Worm (Caenorhabditis elegans): ENCODE data around the gene dpy-8.

dpy-8 gene

DNA sequence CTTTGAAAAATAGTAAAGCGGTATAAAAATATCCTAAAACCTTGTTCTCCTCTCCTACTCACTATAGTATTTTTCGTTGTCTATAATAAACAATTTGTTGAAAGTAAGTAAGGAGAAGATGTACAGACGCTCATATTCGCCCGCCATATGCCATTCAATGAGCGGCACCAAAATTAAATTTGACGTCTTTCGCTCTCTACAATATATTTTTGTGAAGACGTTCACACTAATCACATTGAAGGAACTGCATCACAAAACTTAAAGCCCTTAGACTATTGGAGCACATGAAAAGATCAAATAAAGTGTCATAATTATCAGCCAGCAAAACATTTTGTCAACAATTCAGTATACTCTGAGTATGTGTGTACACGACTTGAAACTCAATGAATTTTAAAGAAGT, 18.5 kb downstream of the dpy-8 start:
- TF ChIP-seq akir-1 (GFP tag; optimal IDR thresholded peaks at IDR 0.05) (no peak), hlh-26 (GFP tag; conservative IDR thresholded peaks at IDR 0.05) (no peak), pha-4 (tag; optimal IDR thresholded peaks at IDR 0.05) (no peak), F33H1.4 (GFP tag; IDR thresholded peaks at IDR 0.05) (no peak), tlf-1 (GFP tag; optimal IDR thresholded peaks at IDR 0.05) (no peak), nfya-2 (GFP tag; IDR thresholded peaks at IDR 0.05) (no peak), rec-8 (tag; optimal IDR thresholded peaks at IDR 0.05) (no peak), attf-3 (GFP tag; conservative IDR thresholded peaks at IDR 0.05) (no peak)

DNA sequence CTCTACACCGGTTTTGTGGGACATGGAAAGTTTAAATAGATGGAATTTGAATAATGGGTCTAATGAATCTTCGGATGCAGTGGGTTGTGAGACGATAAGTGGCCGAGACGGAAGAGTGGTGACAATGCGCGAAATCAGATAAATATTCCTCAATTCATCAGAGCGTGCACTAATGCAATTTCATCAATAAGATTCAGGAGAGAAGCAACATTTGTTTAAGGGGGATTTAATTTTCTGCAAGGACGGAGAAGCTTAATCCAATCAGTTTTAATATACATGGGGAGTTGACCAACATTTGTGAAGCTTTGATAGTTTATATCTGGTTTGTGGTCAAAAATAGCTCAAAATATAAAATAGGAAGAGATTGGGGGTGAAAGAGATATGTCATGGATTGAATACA, 20.8 kb downstream of the dpy-8 start:
- no peak for TF ChIP-seq B0261.1 (tag; optimal IDR thresholded peaks at IDR 0.05)
- TF ChIP-seq Y53G8AR.9 (GFP tag; conservative IDR thresholded peaks at IDR 0.05) = no peak
- no peak for TF ChIP-seq lsy-27 (tag; optimal IDR thresholded peaks at IDR 0.05; ENCODE audit: borderline replicate concordance, insufficient read depth)
- TF ChIP-seq dpff-1 (tag; optimal IDR thresholded peaks at IDR 0.05) = no peak
- TF ChIP-seq akir-1 (GFP tag; optimal IDR thresholded peaks at IDR 0.05) = no peak
- TF ChIP-seq ceh-27 (GFP tag; optimal IDR thresholded peaks at IDR 0.05) = no peak
- no peak for TF ChIP-seq mes-4 (tag; optimal IDR thresholded peaks at IDR 0.05)
- TF ChIP-seq lin-26 (GFP tag; IDR thresholded peaks at IDR 0.05) = no peak
- no peak for TF ChIP-seq madf-6 (GFP tag; IDR thresholded peaks at IDR 0.05)
- TF ChIP-seq efl-1 (GFP tag; optimal IDR thresholded peaks at IDR 0.05) = no peak
- TF ChIP-seq lir-1 (GFP tag; conservative IDR thresholded peaks at IDR 0.05) = no peak
- no peak for TF ChIP-seq ceh-100 (GFP tag; IDR thresholded peaks at IDR 0.05)
- TF ChIP-seq ztf-26 (tag; optimal IDR thresholded peaks at IDR 0.05) = no peak

DNA sequence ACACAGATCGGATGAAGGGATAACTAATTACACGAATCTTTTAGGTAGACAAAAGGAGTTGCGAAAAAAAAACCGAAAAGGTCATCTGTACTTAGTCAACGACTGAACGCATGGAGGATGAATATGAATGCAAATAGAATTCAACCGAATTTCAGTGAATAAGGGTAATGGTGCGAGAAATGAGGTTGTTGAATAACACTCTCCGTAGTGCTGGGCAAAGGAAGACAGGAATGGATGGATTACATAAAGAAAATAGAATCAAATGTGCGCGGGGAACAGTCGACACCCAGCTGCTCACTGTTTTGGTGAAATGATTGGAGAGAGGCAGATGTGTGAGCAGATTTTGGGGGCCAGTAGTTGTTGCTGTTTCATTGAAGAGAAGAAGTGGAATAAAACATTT, 26.0 kb downstream of the dpy-8 start:
- no peak for TF ChIP-seq lag-1 (GFP tag; IDR thresholded peaks at IDR 0.05)
- TF ChIP-seq gei-17 (GFP tag; optimal IDR thresholded peaks at IDR 0.05) = no peak
- TF ChIP-seq rpc-1 (optimal IDR thresholded peaks at IDR 0.05) = no peak
- TF ChIP-seq rpc-1 (tag; optimal IDR thresholded peaks at IDR 0.05) = no peak
- TF ChIP-seq mel-28 (tag; optimal IDR thresholded peaks at IDR 0.05; ENCODE audit: borderline replicate concordance) = no peak
- no peak for TF ChIP-seq let-526 (GFP tag; IDR thresholded peaks at IDR 0.05)

DNA sequence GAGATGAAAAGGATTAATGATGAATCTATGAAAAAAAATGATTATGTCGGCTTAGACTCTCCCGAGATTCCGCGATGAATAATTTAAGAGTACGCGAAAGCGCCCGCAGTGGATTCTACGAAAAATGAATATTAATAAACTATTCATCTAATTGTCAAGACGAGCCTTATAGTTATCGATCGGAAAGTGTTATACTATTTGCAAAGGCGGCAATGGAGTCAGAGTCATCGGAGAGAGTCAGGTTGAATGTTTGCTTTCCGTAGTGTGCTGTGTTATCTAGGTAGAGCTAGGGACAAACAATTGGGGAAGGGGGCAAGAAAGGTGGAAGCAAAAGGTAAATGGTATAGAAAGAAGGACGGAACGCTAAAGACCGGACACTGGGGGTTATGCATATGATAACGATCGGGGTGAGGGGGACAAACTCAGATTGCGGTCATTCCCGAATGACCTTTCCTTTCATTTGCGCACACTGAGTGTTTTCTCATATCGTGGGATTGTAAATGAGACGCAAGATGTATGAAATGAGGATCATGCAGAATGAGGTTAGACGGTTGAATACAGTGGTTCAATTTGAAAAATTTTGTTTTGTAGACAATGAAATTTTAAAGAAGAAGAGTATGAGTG, 27.4 kb downstream of the dpy-8 start:
- no peak for TF ChIP-seq rcor-1 (GFP tag; IDR thresholded peaks at IDR 0.05)
- 0 out of 2 replicates have a peak, but pooled peaks have one; percentile 46 for TF ChIP-seq ekl-4 (GFP tag; IDR thresholded peaks at IDR 0.05)
- TF ChIP-seq attf-6 (GFP tag; IDR thresholded peaks at IDR 0.05) = 0 out of 2 replicates have a peak, but pooled peaks have one; percentile 9

DNA sequence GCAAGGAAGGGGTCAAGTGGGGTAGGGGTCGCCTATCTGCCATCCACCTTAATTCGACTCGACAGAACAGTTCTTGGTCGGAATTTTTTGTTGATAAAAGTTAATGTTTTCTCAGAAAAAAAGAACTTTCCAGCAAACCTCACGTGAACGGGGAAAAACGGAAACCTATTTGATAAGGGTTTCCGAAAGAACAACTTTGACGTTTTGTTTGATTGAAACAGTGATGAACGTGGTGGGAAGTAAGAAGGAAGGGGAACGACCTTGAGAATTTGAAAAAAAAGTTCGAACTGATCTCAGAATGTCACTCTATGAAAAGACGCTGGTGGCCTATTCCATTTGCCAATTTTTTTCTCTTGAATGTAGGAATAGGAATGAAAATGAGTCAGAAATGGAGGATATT, 27.9 kb downstream of the dpy-8 start:
- TF ChIP-seq F37B4.10 (GFP tag; IDR thresholded peaks at IDR 0.05) = no peak
- peak; percentile 43 for TF ChIP-seq lin-40 (tag; optimal IDR thresholded peaks at IDR 0.05)
- TF ChIP-seq ama-1 (optimal IDR thresholded peaks at IDR 0.05) = no peak
- TF ChIP-seq ama-1 (GFP tag; optimal IDR thresholded peaks at IDR 0.05) = no peak
- TF ChIP-seq ztf-26 (tag; optimal IDR thresholded peaks at IDR 0.05) = peak; percentile 52
- TF ChIP-seq nfya-2 (GFP tag; IDR thresholded peaks at IDR 0.05) = no peak
- TF ChIP-seq dox-1 (GFP tag; IDR thresholded peaks at IDR 0.05) = peak; percentile 29; the same call in 1 of the 2 replicates
- no peak for TF ChIP-seq cebp-2 (GFP tag; IDR thresholded peaks at IDR 0.05)
- no peak for TF ChIP-seq Y56A3A.18 (GFP tag; IDR thresholded peaks at IDR 0.05)
- TF ChIP-seq nhr-80 (tag; optimal IDR thresholded peaks at IDR 0.05) = peak; percentile 83
- TF ChIP-seq tbp1 (GFP tag; optimal IDR thresholded peaks at IDR 0.05) = peak; percentile 17

Data from whole organism, young adult.